Fruit fly (Drosophila melanogaster) whole organism, prepupa: ENCODE data around the gene Spt6.
A peak's percentile ranks its signal among the peaks of the same experiment; 100 is the strongest.

Source experiments
- Blimp-1 ChIP-seq: fragments of 200-800 bp; sonication (Bioruptor generic); optimal IDR thresholded peaks from 3 replicates; lab custom pipeline; 2017; ENCODE audit warnings: missing biosample characterization, missing genetic modification characterization, mild to moderate bottlenecking, moderate library complexity, missing genetic modification reagents
- CG10631 ChIP-seq: fragments of 200-800 bp; sonication (Bioruptor generic); optimal IDR thresholded peaks from 2 replicates; lab custom pipeline; 2016; ENCODE audit warnings: missing biosample characterization, missing genetic modification characterization
- CG10669 ChIP-seq: fragments of 200-800 bp; sonication (Bioruptor generic); optimal IDR thresholded peaks from 3 replicates; lab custom pipeline; 2018; ENCODE audit warnings: missing biosample characterization, mild to moderate bottlenecking, missing genetic modification characterization, moderate library complexity
- CG11294 ChIP-seq: fragments of 200-800 bp; sonication (Bioruptor generic); IDR thresholded peaks from 2 replicates; pipeline ENCODE4 v1.3.6; 2022; ENCODE audit warnings: missing biosample characterization, missing genetic modification characterization
- CG11902 ChIP-seq: fragments of 200-800 bp; sonication (Bioruptor generic); optimal IDR thresholded peaks from 3 replicates; lab custom pipeline; 2016; ENCODE audit warnings: missing biosample characterization, missing genetic modification characterization
- CG15336 ChIP-seq: fragments of 200-800 bp; sonication (Bioruptor generic); IDR thresholded peaks from 2 replicates; pipeline ENCODE4 v1.3.6; 2022; ENCODE audit warnings: missing biosample characterization, missing genetic modification characterization
- CG1621 ChIP-seq: fragments of 200-800 bp; sonication (Bioruptor generic); optimal IDR thresholded peaks from 3 replicates; lab custom pipeline; 2018; ENCODE audit warnings: missing biosample characterization, mild to moderate bottlenecking, missing genetic modification characterization
- CG16779 ChIP-seq: fragments of 200-800 bp; sonication (Bioruptor generic); optimal IDR thresholded peaks from 3 replicates; lab custom pipeline; 2017; ENCODE audit warnings: missing biosample characterization, mild to moderate bottlenecking, missing genetic modification characterization
- CG3032 ChIP-seq: fragments of 200-800 bp; optimal IDR thresholded peaks from 2 replicates; lab custom pipeline; 2019; ENCODE audit warnings: missing biosample characterization, mild to moderate bottlenecking, missing genetic modification characterization, moderate library complexity
- CG31627 ChIP-seq: fragments of 200-800 bp; sonication (Bioruptor generic); optimal IDR thresholded peaks from 3 replicates; lab custom pipeline; 2016; ENCODE audit warnings: missing biosample characterization, missing genetic modification characterization
- CG34406 ChIP-seq: fragments of 200-800 bp; sonication (Bioruptor generic); optimal IDR thresholded peaks from 3 replicates; lab custom pipeline; 2016; ENCODE audit warnings: missing biosample characterization, missing genetic modification characterization
- CG3919 ChIP-seq: fragments of 200-800 bp; sonication (Bioruptor generic); optimal IDR thresholded peaks from 3 replicates; lab custom pipeline; 2016; ENCODE audit warnings: missing biosample characterization, missing genetic modification characterization
- CG4318 ChIP-seq: fragments of 200-800 bp; sonication (Bioruptor generic); optimal IDR thresholded peaks from 3 replicates; lab custom pipeline; 2017; ENCODE audit warnings: missing biosample characterization, mild to moderate bottlenecking, missing genetic modification characterization
- CG6276 ChIP-seq: fragments of 200-800 bp; sonication (Bioruptor generic); optimal IDR thresholded peaks from 2 replicates; lab custom pipeline; 2017; ENCODE audit warnings: missing biosample characterization, mild to moderate bottlenecking, missing genetic modification characterization
- CG6808 ChIP-seq: fragments of 200-800 bp; sonication (Bioruptor generic); optimal IDR thresholded peaks from 3 replicates; lab custom pipeline; 2017; ENCODE audit warnings: missing biosample characterization, missing genetic modification characterization, mild to moderate bottlenecking, moderate library complexity, missing genetic modification reagents
- CG6854 ChIP-seq: fragments of 200-800 bp; sonication (Bioruptor generic); optimal IDR thresholded peaks from 2 replicates; lab custom pipeline; 2017; ENCODE audit warnings: missing biosample characterization, mild to moderate bottlenecking, missing genetic modification characterization
- CG7368 ChIP-seq: fragments of 200-800 bp; sonication (Bioruptor generic); optimal IDR thresholded peaks from 3 replicates; lab custom pipeline; 2016; ENCODE audit warnings: missing biosample characterization, missing genetic modification characterization
- CG8119 ChIP-seq: fragments of 200-800 bp; sonication (Bioruptor generic); IDR thresholded peaks from 3 replicates; pipeline ENCODE4 v1.3.6; 2022; ENCODE audit warnings: missing biosample characterization, missing genetic modification characterization
- CG8319 ChIP-seq: fragments of 200-800 bp; sonication (Bioruptor generic); optimal IDR thresholded peaks from 3 replicates; lab custom pipeline; 2016; ENCODE audit warnings: missing biosample characterization, missing genetic modification characterization
- CG8632 ChIP-seq: fragments of 200-800 bp; sonication (Bioruptor generic); optimal IDR thresholded peaks from 3 replicates; lab custom pipeline; 2016; ENCODE audit warnings: missing biosample characterization, missing genetic modification characterization
- Eip75B ChIP-seq: fragments of 200-800 bp; sonication (Bioruptor generic); optimal IDR thresholded peaks from 3 replicates; lab custom pipeline; 2016; ENCODE audit warnings: missing biosample characterization, missing genetic modification characterization
- Eip78C ChIP-seq: fragments of 200-800 bp; sonication (Bioruptor generic); peaks from one replicate; lab custom pipeline; 2016; ENCODE audit warnings: missing biosample characterization, missing genetic modification characterization
- Ets21C ChIP-seq: fragments of 200-800 bp; sonication (Bioruptor generic); optimal IDR thresholded peaks from 3 replicates; lab custom pipeline; 2016; ENCODE audit warnings: missing biosample characterization, missing genetic modification characterization
- Ets96B ChIP-seq: fragments of 200-800 bp; optimal IDR thresholded peaks from 2 replicates; lab custom pipeline; 2019; ENCODE audit warnings: missing biosample characterization, mild to moderate bottlenecking, missing genetic modification characterization, moderate library complexity
- Hr39 ChIP-seq: fragments of 200-800 bp; sonication (Bioruptor generic); optimal IDR thresholded peaks from 2 replicates; lab custom pipeline; 2016; ENCODE audit warnings: missing biosample characterization, missing genetic modification characterization
- Hr4 ChIP-seq: fragments of 200-800 bp; sonication (Bioruptor generic); optimal IDR thresholded peaks from 3 replicates; lab custom pipeline; 2016; ENCODE audit warnings: missing biosample characterization, missing genetic modification characterization
- Lpt ChIP-seq: fragments of 200-800 bp; sonication (Bioruptor generic); optimal IDR thresholded peaks from 3 replicates; lab custom pipeline; 2016; ENCODE audit warnings: missing biosample characterization, missing genetic modification characterization
- Met ChIP-seq: fragments of 200-800 bp; sonication (Bioruptor generic); optimal IDR thresholded peaks from 3 replicates; lab custom pipeline; 2016; ENCODE audit warnings: missing biosample characterization, missing genetic modification characterization
- OdsH ChIP-seq: fragments of 200-800 bp; sonication (Bioruptor generic); optimal IDR thresholded peaks from 3 replicates; lab custom pipeline; 2016; ENCODE audit warnings: missing biosample characterization, missing genetic modification characterization
- Smox ChIP-seq: fragments of 200-800 bp; sonication (Bioruptor generic); optimal IDR thresholded peaks from 3 replicates; lab custom pipeline; 2016; ENCODE audit warnings: missing biosample characterization, missing genetic modification characterization
- Sox102F ChIP-seq: fragments of 200-800 bp; sonication (Bioruptor generic); optimal IDR thresholded peaks from 2 replicates; lab custom pipeline; 2016; ENCODE audit warnings: missing biosample characterization, mild to moderate bottlenecking, missing genetic modification characterization
- Sox14 ChIP-seq: fragments of 200-800 bp; sonication (Bioruptor generic); optimal IDR thresholded peaks from 3 replicates; lab custom pipeline; 2016; ENCODE audit warnings: missing biosample characterization, missing genetic modification characterization
- Sox15 ChIP-seq: fragments of 200-800 bp; sonication (Bioruptor generic); optimal IDR thresholded peaks from 3 replicates; lab custom pipeline; 2016; ENCODE audit warnings: missing biosample characterization, missing genetic modification characterization
- achi ChIP-seq: fragments of 200-800 bp; sonication (Bioruptor generic); optimal IDR thresholded peaks from 3 replicates; lab custom pipeline; 2016; ENCODE audit warnings: missing biosample characterization, missing genetic modification characterization
- acj6 ChIP-seq: fragments of 200-800 bp; sonication (Bioruptor generic); optimal IDR thresholded peaks from 3 replicates; lab custom pipeline; 2016; ENCODE audit warnings: missing biosample characterization, missing genetic modification characterization
- cyc ChIP-seq: fragments of 200-800 bp; sonication (Bioruptor generic); optimal IDR thresholded peaks from 3 replicates; lab custom pipeline; 2016; ENCODE audit warnings: missing biosample characterization, missing genetic modification characterization
- dsx ChIP-seq: fragments of 200-800 bp; optimal IDR thresholded peaks from 3 replicates; lab custom pipeline; 2019; ENCODE audit warnings: missing biosample characterization, mild to moderate bottlenecking, missing genetic modification characterization, moderate library complexity; ENCODE audit not compliant: poor library complexity, severe bottlenecking
- esn ChIP-seq: fragments of 200-800 bp; sonication (Bioruptor generic); optimal IDR thresholded peaks from 2 replicates; lab custom pipeline; 2016; ENCODE audit warnings: missing biosample characterization, mild to moderate bottlenecking, missing genetic modification characterization, moderate library complexity
- fd59A ChIP-seq: fragments of 200-800 bp; sonication (Bioruptor generic); optimal IDR thresholded peaks from 2 replicates; lab custom pipeline; 2017; ENCODE audit warnings: missing biosample characterization, mild to moderate bottlenecking, missing genetic modification characterization, missing genetic modification reagents
- fd85E ChIP-seq: fragments of 200-800 bp; sonication (Bioruptor generic); optimal IDR thresholded peaks from 3 replicates; lab custom pipeline; 2016; ENCODE audit warnings: missing biosample characterization, missing genetic modification characterization
- lz ChIP-seq: fragments of 200-800 bp; sonication (Bioruptor generic); optimal IDR thresholded peaks from 3 replicates; lab custom pipeline; 2016; ENCODE audit warnings: missing biosample characterization, missing genetic modification characterization
- net ChIP-seq: fragments of 200-800 bp; sonication (Bioruptor generic); optimal IDR thresholded peaks from 3 replicates; lab custom pipeline; 2016; ENCODE audit warnings: missing biosample characterization, missing genetic modification characterization
- salr ChIP-seq, 2 experiments: fragments of 200-800 bp; sonication (Bioruptor generic); optimal IDR thresholded peaks; 3 replicates each; lab custom pipeline; 2016 to 2018; ENCODE audit warnings: missing biosample characterization in 2 of 2, missing genetic modification characterization in 2 of 2, mild to moderate bottlenecking in 1 of 2
- svp ChIP-seq: fragments of 200-800 bp; sonication (Bioruptor generic); peaks from one replicate; lab custom pipeline; 2016; ENCODE audit warnings: missing biosample characterization, missing genetic modification characterization
- topi ChIP-seq: fragments of 200-800 bp; sonication (Bioruptor generic); optimal IDR thresholded peaks from 3 replicates; lab custom pipeline; 2016; ENCODE audit warnings: missing biosample characterization, missing genetic modification characterization
- vri ChIP-seq: fragments of 200-800 bp; sonication (Bioruptor generic); optimal IDR thresholded peaks from 3 replicates; lab custom pipeline; 2016; ENCODE audit warnings: missing biosample characterization, mild to moderate bottlenecking, missing genetic modification characterization

Gene Spt6

dm6 chrX:6267187-6267711 is 348 bp upstream of the Spt6 start, which contains the start of gene schlank (continued):
- no peak for TF ChIP-seq CG6808 (GFP tag; lab: Kevin White, UChicago)
- TF ChIP-seq CG3032 (tag; lab: Kevin White, UChicago), result peak; percentile 62
- peak in 1 of 2 experiments; percentile 10 for TF ChIP-seq salr (GFP tag; optimal IDR thresholded peaks at IDR 0.05; lab: Kevin White, UChicago)
- peak; percentile 38 for TF ChIP-seq Ets96B
- TF ChIP-seq Sox15 (GFP tag; lab: Kevin White, UChicago), result peak; percentile 52
- peak; percentile 54 for TF ChIP-seq Met
- peak; percentile 41 for TF ChIP-seq CG3919 (GFP tag; lab: Kevin White, UChicago)
- peak; percentile 19 for TF ChIP-seq net (GFP tag; lab: Kevin White, UChicago)
- TF ChIP-seq OdsH (GFP tag; lab: Kevin White, UChicago), result no peak
- peak; percentile 59 for TF ChIP-seq lz (GFP tag; lab: Kevin White, UChicago)
- peak; percentile 71 for TF ChIP-seq svp (GFP tag; lab: Kevin White, UChicago)
- no peak for TF ChIP-seq fd85E
- TF ChIP-seq Sox14 (GFP tag; lab: Kevin White, UChicago), result peak; percentile 42
- TF ChIP-seq CG6854 (GFP tag; lab: Kevin White, UChicago), result no peak
- TF ChIP-seq Eip78C (GFP tag; lab: Kevin White, UChicago), result peak; percentile 85
- peak; percentile 44 for TF ChIP-seq CG8319 (GFP tag; lab: Kevin White, UChicago)
- TF ChIP-seq acj6 (GFP tag; lab: Kevin White, UChicago), result no peak
- peak; percentile 65 for TF ChIP-seq Hr4 (GFP tag; lab: Kevin White, UChicago)
- TF ChIP-seq Lpt, result no peak
- TF ChIP-seq CG16779 (tag; lab: Kevin White, UChicago), result no peak
- no peak for TF ChIP-seq achi (GFP tag; lab: Kevin White, UChicago)
- TF ChIP-seq Ets21C, result peak; percentile 48
- peak; percentile 51 for TF ChIP-seq dsx (GFP tag; lab: Kevin White, UChicago)
- TF ChIP-seq CG8119 (GFP tag; lab: Robert Waterston, UW), result peak; percentile 59
- TF ChIP-seq CG6276 (GFP tag; lab: Kevin White, UChicago), result no peak
- TF ChIP-seq CG10631 (GFP tag; lab: Kevin White, UChicago), result no peak
- TF ChIP-seq Hr39 (GFP tag; lab: Kevin White, UChicago), result peak; percentile 70
- peak; percentile 61 for TF ChIP-seq cyc (GFP tag; lab: Kevin White, UChicago)
- peak; percentile 20 for TF ChIP-seq CG7368 (GFP tag; lab: Kevin White, UChicago)
- peak; percentile 49 for TF ChIP-seq CG11902 (GFP tag; lab: Kevin White, UChicago)
- TF ChIP-seq topi (GFP tag; lab: Kevin White, UChicago), result peak; percentile 43

DNA sequence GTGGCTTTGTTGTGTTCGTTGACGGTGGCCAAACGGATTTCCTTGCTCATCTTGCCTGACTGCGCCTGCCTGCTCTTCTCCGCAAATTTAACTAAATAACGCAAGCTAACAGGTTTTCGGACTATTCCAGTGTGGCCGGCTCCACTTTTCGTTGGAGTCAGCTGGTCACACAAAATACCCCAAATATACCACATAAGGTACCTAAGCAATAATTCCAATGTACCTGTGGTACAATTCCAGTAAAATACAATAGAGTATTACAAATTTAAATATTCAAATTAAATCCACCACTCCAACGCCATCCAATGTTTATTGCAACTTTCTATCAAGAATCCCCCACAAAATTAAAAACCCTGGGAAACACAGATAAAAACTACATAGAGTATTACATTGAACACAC is 9.0 kb downstream of the Spt6 start, which contains the start of gene CG3566:
Gene CG3566 (minus strand): TSS at position 135 of the 400 bp plus-strand sequence.
- TF ChIP-seq Smox (GFP tag; lab: Kevin White, UChicago) (no peak), dsx (GFP tag; lab: Kevin White, UChicago) (peak; percentile 0), Hr39 (GFP tag; lab: Kevin White, UChicago) (no peak), CG3919 (GFP tag; lab: Kevin White, UChicago) (no peak), fd85E (no peak), CG7368 (GFP tag; lab: Kevin White, UChicago) (no peak), CG10669 (GFP tag; lab: Kevin White, UChicago) (no peak), esn (GFP tag; lab: Kevin White, UChicago) (peak; percentile 21), CG8632 (GFP tag; lab: Kevin White, UChicago) (no peak), topi (GFP tag; lab: Kevin White, UChicago) (no peak), Eip78C (GFP tag; lab: Kevin White, UChicago) (peak; percentile 63), CG6276 (GFP tag; lab: Kevin White, UChicago) (no peak), CG10631 (GFP tag; lab: Kevin White, UChicago) (no peak), fd59A (GFP tag; lab: Kevin White, UChicago) (no peak), Lpt (no peak), Blimp-1 (GFP tag; lab: Kevin White, UChicago) (no peak), Sox15 (GFP tag; lab: Kevin White, UChicago) (no peak), Met (no peak), CG16779 (tag; lab: Kevin White, UChicago) (no peak), CG8319 (GFP tag; lab: Kevin White, UChicago) (no peak), CG6808 (GFP tag; lab: Kevin White, UChicago) (no peak), Hr4 (GFP tag; lab: Kevin White, UChicago) (no peak), Sox14 (GFP tag; lab: Kevin White, UChicago) (peak; percentile 12), CG8119 (GFP tag; lab: Robert Waterston, UW) (no peak), CG1621 (tag; lab: Kevin White, UChicago) (peak; percentile 12), CG11902 (GFP tag; lab: Kevin White, UChicago) (no peak), svp (GFP tag; lab: Kevin White, UChicago) (peak; percentile 52), vri (GFP tag; lab: Kevin White, UChicago) (peak; percentile 16), Sox102F (no peak), CG31627 (GFP tag; lab: Kevin White, UChicago) (no peak), CG4318 (GFP tag; lab: Kevin White, UChicago) (no peak), CG15336 (0 out of 2 replicates have a peak, but pooled peaks have one; percentile 27), salr (GFP tag; optimal IDR thresholded peaks at IDR 0.05; lab: Kevin White, UChicago) (no peak), CG11294 (no peak), Eip75B (GFP tag; lab: Kevin White, UChicago) (no peak), CG34406 (GFP tag; lab: Kevin White, UChicago) (no peak), CG3032 (tag; lab: Kevin White, UChicago) (no peak), lz (GFP tag; lab: Kevin White, UChicago) (no peak)
